Worm (Caenorhabditis elegans): ENCODE results near the gene srv-19.

The srv-19 gene

ce11 chrIV:5824493-5824892 lies 49.2 kb downstream of the srv-19 start, which contains the start of gene egal-1:
egal-1 (plus strand) TSS chrIV:5824793.
- TF ChIP-seq blmp-1 (tag; optimal IDR thresholded peaks at IDR 0.05) (no peak), ceh-83 (GFP tag; optimal IDR thresholded peaks at IDR 0.05) (no peak), nhr-28 (tag; optimal IDR thresholded peaks at IDR 0.05) (no peak)

- TF ChIP-seq pha-4 (tag; optimal IDR thresholded peaks at IDR 0.05): peak; percentile 28
- no peak for TF ChIP-seq sptf-1 (tag; optimal IDR thresholded peaks at IDR 0.05)
- peak; percentile 86 for TF ChIP-seq ces-1 (GFP tag; optimal IDR thresholded peaks at IDR 0.05)
Measured at ce11 chrIV:5821997-5822396, 51.7 kb downstream of the srv-19 start.
